Worm (Caenorhabditis elegans): ENCODE data around the gene nlp-60.

The nlp-60 gene

DNA sequence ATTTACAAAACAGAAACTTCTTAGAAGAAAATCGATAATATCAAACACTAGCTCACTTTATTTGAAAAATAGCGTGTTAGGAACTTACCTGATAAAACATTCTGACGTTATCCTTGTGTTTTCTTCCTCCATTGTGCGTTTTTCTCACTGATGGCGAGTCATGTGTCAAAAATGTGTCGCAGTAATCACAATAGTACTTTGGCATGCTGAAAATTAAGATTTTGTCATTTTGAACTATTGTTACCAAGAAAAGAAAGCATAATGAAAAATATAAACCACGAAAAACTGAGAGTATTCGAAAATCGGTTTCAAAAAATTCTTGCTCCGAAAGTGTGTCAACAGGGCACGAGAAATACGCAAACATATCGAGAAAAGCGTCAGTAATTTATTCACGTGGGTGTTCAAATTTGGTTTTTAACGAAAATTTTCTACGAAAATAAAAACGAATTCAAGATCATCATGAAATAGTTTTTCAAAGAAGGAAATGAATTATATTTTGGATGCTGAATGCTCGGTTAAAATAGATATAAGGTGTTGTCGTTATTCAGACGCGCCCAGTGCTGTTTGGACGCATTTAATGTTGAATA lies 8.6 kb upstream of the nlp-60 start, which contains the start of gene snrp-3 (continued):
- TF ChIP-seq mes-2 (tag; optimal IDR thresholded peaks at IDR 0.05; ENCODE audit: poor library complexity, severe bottlenecking), result no peak
- no peak for TF ChIP-seq ceh-32 (tag; optimal IDR thresholded peaks at IDR 0.05; ENCODE audit: poor library complexity)
- TF ChIP-seq daf-16 (GFP tag; optimal IDR thresholded peaks at IDR 0.05), result peak in 1 of 2 experiments; percentile 48
- peak; percentile 65 for TF ChIP-seq daf-16 (tag; optimal IDR thresholded peaks at IDR 0.05)
- TF ChIP-seq dve-1 (tag; optimal IDR thresholded peaks at IDR 0.05; ENCODE audit: insufficient read depth), result peak; percentile 81
- TF ChIP-seq mdl-1 (tag; optimal IDR thresholded peaks at IDR 0.05), result peak in 1 of 2 experiments; percentile 92
- peak; percentile 6 for TF ChIP-seq pqm-1 (tag; optimal IDR thresholded peaks at IDR 0.05)
- TF ChIP-seq madf-9 (GFP tag; conservative IDR thresholded peaks at IDR 0.05), result no peak
- no peak for TF ChIP-seq ceh-44 (GFP tag; IDR thresholded peaks at IDR 0.05)
- no peak for TF ChIP-seq ZK337.2 (GFP tag; IDR thresholded peaks at IDR 0.05)
- TF ChIP-seq zfp-2 (tag; optimal IDR thresholded peaks at IDR 0.05), result peak; percentile 3
- TF ChIP-seq madf-5 (GFP tag; IDR thresholded peaks at IDR 0.05), result no peak
- TF ChIP-seq unc-130 (GFP tag; optimal IDR thresholded peaks at IDR 0.05), result no peak
- no peak for TF ChIP-seq ceh-82 (tag; optimal IDR thresholded peaks at IDR 0.05)
- peak; percentile 49 for TF ChIP-seq F37D6.2 (tag; optimal IDR thresholded peaks at IDR 0.05)
- no peak for TF ChIP-seq Y105C5A.15 (GFP tag; IDR thresholded peaks at IDR 0.05)
- TF ChIP-seq R02D3.7 (tag; optimal IDR thresholded peaks at IDR 0.05), result no peak
- TF ChIP-seq rbr-2 (tag; optimal IDR thresholded peaks at IDR 0.05), result peak; percentile 64
- TF ChIP-seq mdt-29 (GFP tag; IDR thresholded peaks at IDR 0.05), result no peak
- TF ChIP-seq nhr-102 (tag; optimal IDR thresholded peaks at IDR 0.05), result peak; percentile 83
- TF ChIP-seq cey-2 (tag; optimal IDR thresholded peaks at IDR 0.05; ENCODE audit: borderline replicate concordance, insufficient read depth), result no peak
- no peak for TF ChIP-seq ctbp-1 (GFP tag; IDR thresholded peaks at IDR 0.05)
- no peak for TF ChIP-seq hlh-11 (tag; optimal IDR thresholded peaks at IDR 0.05)
- TF ChIP-seq zip-11 (GFP tag; IDR thresholded peaks at IDR 0.05), result no peak
- TF ChIP-seq snpc-4 (tag; optimal IDR thresholded peaks at IDR 0.05), result no peak
- TF ChIP-seq Y75B8A.6 (GFP tag; IDR thresholded peaks at IDR 0.05), result no peak
- no peak for TF ChIP-seq lim-7 (GFP tag; IDR thresholded peaks at IDR 0.05)
- TF ChIP-seq vab-7 (GFP tag; IDR thresholded peaks at IDR 0.05), result no peak
- TF ChIP-seq aha-1 (tag), result peak; percentile 75
- TF ChIP-seq aly-2 (tag; optimal IDR thresholded peaks at IDR 0.05), result no peak
- no peak for TF ChIP-seq dmd-6 (GFP tag; IDR thresholded peaks at IDR 0.05)
- TF ChIP-seq dmd-8 (GFP tag; IDR thresholded peaks at IDR 0.05), result no peak
- TF ChIP-seq lin-13 (GFP tag; optimal IDR thresholded peaks at IDR 0.05), result peak; percentile 67
- no peak for TF ChIP-seq F44E2.7 (GFP tag; IDR thresholded peaks at IDR 0.05)
- TF ChIP-seq ZK546.5 (tag; optimal IDR thresholded peaks at IDR 0.05), result no peak
- TF ChIP-seq zip-2 (tag; optimal IDR thresholded peaks at IDR 0.05), result peak; percentile 47
- TF ChIP-seq jun-1 (tag; optimal IDR thresholded peaks at IDR 0.05), result peak; percentile 3
- peak in 1 of 2 experiments; percentile 94 for TF ChIP-seq lsy-2 (tag; optimal IDR thresholded peaks at IDR 0.05)
- TF ChIP-seq ztf-7 (tag; optimal IDR thresholded peaks at IDR 0.05), result no peak
- peak; percentile 29 for TF ChIP-seq ama-1 (optimal IDR thresholded peaks at IDR 0.05)
- no peak for TF ChIP-seq spr-3 (GFP tag; optimal IDR thresholded peaks at IDR 0.05)
- no peak for TF ChIP-seq D1046.2 (GFP tag; IDR thresholded peaks at IDR 0.05)
- no peak for TF ChIP-seq nhr-111 (GFP tag; optimal IDR thresholded peaks at IDR 0.05)
- TF ChIP-seq mxl-3 (GFP tag; optimal IDR thresholded peaks at IDR 0.05), result no peak
- TF ChIP-seq nhr-77 (tag; optimal IDR thresholded peaks at IDR 0.05), result peak; percentile 45
- no peak for TF ChIP-seq ceh-28 (tag; optimal IDR thresholded peaks at IDR 0.05)
- no peak for TF ChIP-seq dmd-9 (GFP tag; IDR thresholded peaks at IDR 0.05)
- TF ChIP-seq snpc-1.2 (GFP tag; IDR thresholded peaks at IDR 0.05), result no peak
- TF ChIP-seq dpl-1 (GFP tag; optimal IDR thresholded peaks at IDR 0.05), result peak; percentile 96
- peak; percentile 87 for TF ChIP-seq mep-1 (tag; optimal IDR thresholded peaks at IDR 0.05)
- no peak for TF ChIP-seq lir-3 (tag; optimal IDR thresholded peaks at IDR 0.05)
- TF ChIP-seq nhr-6 (tag; optimal IDR thresholded peaks at IDR 0.05), result peak; percentile 83
